Fruit fly (Drosophila melanogaster) whole organism, embryonic: ENCODE results near the gene nop5.

Experiments
- Abd-B ChIP-seq: fragments of 200-800 bp; sonication (Bioruptor generic); optimal IDR thresholded peaks from 2 replicates; lab custom pipeline; 2018; ENCODE audit warnings: missing biosample characterization, mild to moderate bottlenecking, missing genetic modification characterization, moderate library complexity
- CG1024 ChIP-seq: fragments of 200-800 bp; sonication (Bioruptor generic); IDR thresholded peaks from 2 replicates; pipeline ENCODE4 v1.3.6; 2022; ENCODE audit warnings: missing biosample characterization, missing genetic modification characterization
- CG10267 ChIP-seq: fragments of 200-800 bp; sonication (Bioruptor generic); optimal IDR thresholded peaks from 2 replicates; lab custom pipeline; 2018; ENCODE audit warnings: missing biosample characterization, mild to moderate bottlenecking, missing genetic modification characterization, moderate library complexity
- CG10543 ChIP-seq: fragments of 200-800 bp; sonication (Bioruptor generic); optimal IDR thresholded peaks from 3 replicates; lab custom pipeline; 2017; ENCODE audit warnings: missing biosample characterization, mild to moderate bottlenecking, missing genetic modification characterization, moderate library complexity
- CG14441 ChIP-seq: fragments of 200-800 bp; sonication (Bioruptor generic); IDR thresholded peaks from 2 replicates; pipeline ENCODE4 v1.3.6; 2022; ENCODE audit warnings: missing biosample characterization, missing genetic modification characterization
- CG16815 ChIP-seq: fragments of 200-800 bp; sonication (Bioruptor generic); optimal IDR thresholded peaks from 3 replicates; lab custom pipeline; 2017; ENCODE audit warnings: missing biosample characterization, mild to moderate bottlenecking, missing genetic modification characterization
- CG17385 ChIP-seq: fragments of 200-800 bp; sonication (Bioruptor generic); optimal IDR thresholded peaks from 3 replicates; lab custom pipeline; 2018; ENCODE audit warnings: missing biosample characterization, mild to moderate bottlenecking, missing genetic modification characterization
- CG31365 ChIP-seq: fragments of 200-800 bp; sonication (Bioruptor generic); optimal IDR thresholded peaks from 2 replicates; lab custom pipeline; 2018; ENCODE audit warnings: missing biosample characterization, mild to moderate bottlenecking, missing genetic modification characterization
- CG31441 ChIP-seq: fragments of 200-800 bp; sonication (Bioruptor generic); IDR thresholded peaks from 2 replicates; pipeline ENCODE4 v1.3.6; 2022; ENCODE audit warnings: missing biosample characterization, missing genetic modification characterization
- CG32532 ChIP-seq: fragments of 200-800 bp; sonication (Bioruptor generic); IDR thresholded peaks from 2 replicates; pipeline ENCODE4 v1.3.6; 2022; ENCODE audit warnings: missing biosample characterization, missing genetic modification characterization
- CG6654 ChIP-seq: fragments of 200-800 bp; sonication (Bioruptor generic); optimal IDR thresholded peaks from 2 replicates; lab custom pipeline; 2017; ENCODE audit warnings: missing biosample characterization, mild to moderate bottlenecking, missing genetic modification characterization
- CG7839 ChIP-seq: fragments of 200-800 bp; sonication (Bioruptor generic); optimal IDR thresholded peaks from 3 replicates; lab custom pipeline; 2018; ENCODE audit warnings: missing biosample characterization, mild to moderate bottlenecking, missing genetic modification characterization, moderate library complexity
- CG7963 ChIP-seq: fragments of 200-800 bp; sonication (Bioruptor generic); IDR thresholded peaks from 3 replicates; pipeline ENCODE4 v1.3.6; 2022; ENCODE audit warnings: missing biosample characterization, missing genetic modification characterization; ENCODE audit not compliant: partially characterized antibody
- CG7987 ChIP-seq: fragments of 200-800 bp; sonication (Bioruptor generic); optimal IDR thresholded peaks from 2 replicates; lab custom pipeline; 2018; ENCODE audit warnings: missing biosample characterization, mild to moderate bottlenecking, missing genetic modification characterization, moderate library complexity
- CG8281 ChIP-seq: fragments of 200-800 bp; sonication (Bioruptor generic); optimal IDR thresholded peaks from 2 replicates; lab custom pipeline; 2018; ENCODE audit warnings: missing biosample characterization, mild to moderate bottlenecking, missing genetic modification characterization, moderate library complexity
- CG9727 ChIP-seq: fragments of 200-800 bp; sonication (Bioruptor generic); optimal IDR thresholded peaks from 3 replicates; lab custom pipeline; 2017; ENCODE audit warnings: missing biosample characterization, mild to moderate bottlenecking, missing genetic modification characterization
- CoRest ChIP-seq: fragments of 200-800 bp; sonication (Bioruptor generic); optimal IDR thresholded peaks from 3 replicates; lab custom pipeline; 2018; ENCODE audit warnings: missing biosample characterization, mild to moderate bottlenecking, missing genetic modification characterization, moderate library complexity
- Dad ChIP-seq: fragments of 200-800 bp; sonication (Bioruptor generic); optimal IDR thresholded peaks from 3 replicates; lab custom pipeline; 2016; ENCODE audit warnings: missing biosample characterization, missing genetic modification characterization
- E2f1 ChIP-seq: fragments of 200-800 bp; sonication (Bioruptor generic); IDR thresholded peaks from 2 replicates; pipeline ENCODE4 v1.3.6; 2022; ENCODE audit warnings: missing biosample characterization, missing genetic modification characterization
- H15 ChIP-seq: fragments of 200-800 bp; sonication (Bioruptor generic); IDR thresholded peaks from 3 replicates; pipeline ENCODE4 v1.3.6; 2022; ENCODE audit warnings: missing biosample characterization, missing genetic modification characterization
- Hey ChIP-seq: fragments of 200-800 bp; sonication (Bioruptor generic); optimal IDR thresholded peaks from 3 replicates; lab custom pipeline; 2018; ENCODE audit warnings: missing biosample characterization, mild to moderate bottlenecking, missing genetic modification characterization
- MBD-R2 ChIP-seq: fragments of 200-800 bp; sonication (Bioruptor generic); IDR thresholded peaks from 2 replicates; pipeline ENCODE4 v1.3.6; 2022; ENCODE audit warnings: missing biosample characterization, missing genetic modification characterization
- Meics ChIP-seq: fragments of 200-800 bp; sonication (Bioruptor generic); optimal IDR thresholded peaks from 2 replicates; lab custom pipeline; 2017; ENCODE audit warnings: missing biosample characterization, mild to moderate bottlenecking, missing genetic modification characterization
- Nf-YC ChIP-seq: fragments of 200-800 bp; optimal IDR thresholded peaks from 3 replicates; lab custom pipeline; 2019; ENCODE audit warnings: missing biosample characterization, mild to moderate bottlenecking, missing genetic modification characterization, moderate library complexity
- Sox100B ChIP-seq: fragments of 200-800 bp; sonication (Bioruptor generic); optimal IDR thresholded peaks from 3 replicates; lab custom pipeline; 2018; ENCODE audit warnings: missing biosample characterization, mild to moderate bottlenecking, missing genetic modification characterization
- Stat92E ChIP-seq, 3 experiments: fragments of >200 bp in 2 of 3; fragments of 200-800 bp in 1 of 3; sonication (Bioruptor generic) in 1 of 3; optimal IDR thresholded peaks; 2 replicates each; lab custom pipeline; 2017 to 2019; ENCODE audit warnings: missing biosample characterization in 3 of 3, missing genetic modification characterization in 3 of 3, mild to moderate bottlenecking in 1 of 3, moderate library complexity in 1 of 3
- YL-1 ChIP-seq: fragments of 200-800 bp; sonication (Bioruptor generic); optimal IDR thresholded peaks from 3 replicates; lab custom pipeline; 2017; ENCODE audit warnings: missing biosample characterization, mild to moderate bottlenecking, missing genetic modification characterization
- ab ChIP-seq: fragments of 200-800 bp; sonication (Bioruptor generic); optimal IDR thresholded peaks from 2 replicates; lab custom pipeline; 2016; ENCODE audit warnings: missing biosample characterization, missing genetic modification characterization
- az2 ChIP-seq: fragments of 200-800 bp; sonication (Bioruptor generic); optimal IDR thresholded peaks from 3 replicates; lab custom pipeline; 2016; ENCODE audit warnings: missing biosample characterization, missing genetic modification characterization
- chm ChIP-seq: fragments of 200-800 bp; sonication (Bioruptor generic); IDR thresholded peaks from 2 replicates; pipeline ENCODE4 v1.3.6; 2022; ENCODE audit warnings: missing biosample characterization, missing genetic modification characterization
- corto ChIP-seq: fragments of 200-800 bp; sonication (Bioruptor generic); optimal IDR thresholded peaks from 2 replicates; lab custom pipeline; 2016; ENCODE audit warnings: missing biosample characterization, mild to moderate bottlenecking, missing genetic modification characterization, moderate library complexity
- dan ChIP-seq: fragments of 200-800 bp; sonication (Bioruptor generic); IDR thresholded peaks from 2 replicates; pipeline ENCODE4 v1.3.6; 2022; ENCODE audit warnings: missing biosample characterization, missing genetic modification characterization
- dmrt11E ChIP-seq: fragments of 200-800 bp; sonication (Bioruptor generic); optimal IDR thresholded peaks from 3 replicates; lab custom pipeline; 2018; ENCODE audit warnings: missing biosample characterization, mild to moderate bottlenecking, missing genetic modification characterization, moderate library complexity
- dysf ChIP-seq: fragments of 200-800 bp; sonication (Bioruptor generic); IDR thresholded peaks from 3 replicates; pipeline ENCODE4 v1.3.6; 2022; ENCODE audit warnings: missing biosample characterization, missing genetic modification characterization
- emc ChIP-seq: fragments of 200-800 bp; sonication (Bioruptor generic); optimal IDR thresholded peaks from 2 replicates; lab custom pipeline; 2016; ENCODE audit warnings: missing biosample characterization, missing genetic modification characterization
- ftz-f1 ChIP-seq: fragments of 200-800 bp; sonication (Bioruptor generic); optimal IDR thresholded peaks from 2 replicates; lab custom pipeline; 2016; ENCODE audit warnings: missing biosample characterization, missing genetic modification characterization
- gem ChIP-seq: fragments of 200-800 bp; sonication (Bioruptor generic); optimal IDR thresholded peaks from 2 replicates; lab custom pipeline; 2019; ENCODE audit warnings: missing biosample characterization, mild to moderate bottlenecking, missing genetic modification characterization, moderate library complexity
- hbn ChIP-seq: fragments of 200-800 bp; sonication (Bioruptor generic); IDR thresholded peaks from 2 replicates; pipeline ENCODE4 v1.3.6; 2022; ENCODE audit warnings: missing biosample characterization, missing genetic modification characterization; ENCODE audit not compliant: partially characterized antibody
- ken ChIP-seq: fragments of 200-800 bp; sonication (Bioruptor generic); IDR thresholded peaks from 3 replicates; pipeline ENCODE4 v1.3.6; 2022; ENCODE audit warnings: missing biosample characterization, missing genetic modification characterization
- mam ChIP-seq: fragments of 200-800 bp; sonication (Bioruptor generic); optimal IDR thresholded peaks from 3 replicates; lab custom pipeline; 2016; ENCODE audit warnings: missing biosample characterization, missing genetic modification characterization
- phol ChIP-seq: fragments of 200-800 bp; sonication (Bioruptor generic); optimal IDR thresholded peaks from 3 replicates; lab custom pipeline; 2018; ENCODE audit warnings: missing biosample characterization, mild to moderate bottlenecking, missing genetic modification characterization, moderate library complexity
- scrt ChIP-seq: fragments of 200-800 bp; sonication (Bioruptor generic); optimal IDR thresholded peaks from 2 replicates; lab custom pipeline; 2018; ENCODE audit warnings: missing biosample characterization, mild to moderate bottlenecking, missing genetic modification characterization, moderate library complexity
- sim ChIP-seq: fragments of 200-800 bp; sonication (Bioruptor generic); IDR thresholded peaks from 2 replicates; pipeline ENCODE4 v1.3.6; 2022; ENCODE audit warnings: missing biosample characterization, missing genetic modification characterization
- sima ChIP-seq: fragments of 200-800 bp; sonication (Bioruptor generic); optimal IDR thresholded peaks from 2 replicates; lab custom pipeline; 2016; ENCODE audit warnings: missing biosample characterization, missing genetic modification characterization
- sna ChIP-seq: fragments of 200-800 bp; sonication (Bioruptor generic); IDR thresholded peaks from 2 replicates; pipeline ENCODE4 v1.3.6; 2022; ENCODE audit warnings: missing biosample characterization, missing genetic modification characterization; ENCODE audit not compliant: partially characterized antibody
- tin ChIP-seq: fragments of 200-800 bp; sonication (Bioruptor generic); optimal IDR thresholded peaks from 3 replicates; lab custom pipeline; 2016; ENCODE audit warnings: missing biosample characterization, missing genetic modification characterization
- yki ChIP-seq: fragments of >200 bp; optimal IDR thresholded peaks from 3 replicates; lab custom pipeline; 2018
- zen ChIP-seq: fragments of 200-800 bp; sonication (Bioruptor generic); optimal IDR thresholded peaks from 3 replicates; lab custom pipeline; 2018; ENCODE audit warnings: missing biosample characterization, mild to moderate bottlenecking, missing genetic modification characterization, moderate library complexity
- zfh1 ChIP-seq: fragments of 200-800 bp; sonication (Bioruptor generic); IDR thresholded peaks from 3 replicates; pipeline ENCODE4 v1.3.6; 2022; ENCODE audit warnings: missing biosample characterization, missing genetic modification characterization

Gene nop5

dm6 chr2L:6967422-6968012, 49.0 kb upstream of the nop5 start, which contains the start of gene Sumo (continued):
- TF ChIP-seq CoRest (tag; lab: Kevin White, UChicago) (peak; percentile 35), chm (GFP tag; lab: Robert Waterston, UW) (peak; percentile 49; the same call in 1 of the 2 replicates), CG1024 (GFP tag; lab: Robert Waterston, UW) (0 out of 2 replicates have a peak, but pooled peaks have one; percentile 17), CG7963 (peak; percentile 100), CG14441 (peak; percentile 56), sim (0 out of 2 replicates have a peak, but pooled peaks have one; percentile 11), az2 (GFP tag; lab: Kevin White, UChicago) (peak; percentile 9), ab (GFP tag; lab: Kevin White, UChicago) (no peak), CG9727 (GFP tag; lab: Kevin White, UChicago) (peak; percentile 30), ken (peak; percentile 16; the same call in 1 of the 3 replicates), H15 (GFP tag; lab: Robert Waterston, UW) (0 out of 3 replicates have a peak, but pooled peaks have one; percentile 8), Stat92E (GFP tag; optimal IDR thresholded peaks at IDR 0.05; lab: Kevin White, UChicago) (no peak), emc (GFP tag; lab: Kevin White, UChicago) (no peak), CG10543 (peak; percentile 41), CG7987 (GFP tag; lab: Kevin White, UChicago) (no peak), mam (GFP tag; lab: Kevin White, UChicago) (no peak), CG7839 (peak; percentile 13), dan (GFP tag; lab: Robert Waterston, UW) (no peak), Nf-YC (tag; lab: Kevin White, UChicago) (peak; percentile 31), MBD-R2 (GFP tag; lab: Robert Waterston, UW) (peak; percentile 38), phol (tag; lab: Kevin White, UChicago) (peak; percentile 66), dysf (0 out of 3 replicates have a peak, but pooled peaks have one; percentile 7), CG31441 (GFP tag; lab: Robert Waterston, UW) (peak; percentile 86), scrt (no peak), tin (no peak), ftz-f1 (GFP tag; lab: Kevin White, UChicago) (no peak), sna (GFP tag; lab: Robert Waterston, UW) (peak; percentile 85), hbn (GFP tag; lab: Robert Waterston, UW) (peak; percentile 96), CG8281 (no peak), Sox100B (peak; percentile 13), Meics (peak; percentile 25), Hey (tag; lab: Kevin White, UChicago) (no peak), sima (no peak), CG10267 (tag; lab: Kevin White, UChicago) (peak; percentile 26), dmrt11E (tag; lab: Kevin White, UChicago) (peak; percentile 4), CG32532 (GFP tag; lab: Robert Waterston, UW) (peak; percentile 49), CG16815 (peak; percentile 16), zen (peak; percentile 49), E2f1 (GFP tag; lab: Robert Waterston, UW) (0 out of 2 replicates have a peak, but pooled peaks have one; percentile 13), Abd-B (peak; percentile 73), YL-1 (peak; percentile 9), CG6654 (GFP tag; lab: Kevin White, UChicago) (no peak), Dad (GFP tag; lab: Kevin White, UChicago) (no peak), yki (lab: Kevin White, UChicago) (no peak), gem (tag; lab: Kevin White, UChicago) (peak; percentile 21), CG17385 (no peak), CG31365 (tag; lab: Kevin White, UChicago) (no peak), corto (GFP tag; lab: Kevin White, UChicago) (no peak), zfh1 (GFP tag; lab: Robert Waterston, UW) (0 out of 3 replicates have a peak, but pooled peaks have one; percentile 26)
